Fruit fly (Drosophila melanogaster) Kc167 (cell line): ENCODE results near the gene Cow.

Source experiments
- Myc ChIP-seq: fragments of >200 bp; optimal IDR thresholded peaks from 2 replicates; lab custom pipeline; 2017; ENCODE audit warnings: missing external identifiers
- Sin3A ChIP-seq: fragments of >200 bp; optimal IDR thresholded peaks from 2 replicates; lab custom pipeline; 2018; ENCODE audit warnings: missing external identifiers
- h ChIP-seq: fragments of >200 bp; optimal IDR thresholded peaks from 3 replicates; lab custom pipeline; 2018; ENCODE audit warnings: missing external identifiers
- insv ChIP-seq: fragments of >200 bp; optimal IDR thresholded peaks from 3 replicates; lab custom pipeline; 2018; ENCODE audit warnings: missing external identifiers
- psq ChIP-seq: fragments of >200 bp; optimal IDR thresholded peaks from 2 replicates; lab custom pipeline; 2017; ENCODE audit warnings: missing external identifiers
- ttk ChIP-seq: sonication (Bioruptor generic); optimal IDR thresholded peaks from 2 replicates; lab custom pipeline; 2017; ENCODE audit warnings: missing external identifiers

Gene Cow

dm6 chr3R:23028506-23028905, 84.0 kb downstream of the Cow start:
- TF ChIP-seq ttk (no peak), insv (no peak), Sin3A (lab: Kevin White, UChicago) (no peak), psq (lab: Kevin White, UChicago) (no peak), h (lab: Kevin White, UChicago) (no peak)

DNA sequence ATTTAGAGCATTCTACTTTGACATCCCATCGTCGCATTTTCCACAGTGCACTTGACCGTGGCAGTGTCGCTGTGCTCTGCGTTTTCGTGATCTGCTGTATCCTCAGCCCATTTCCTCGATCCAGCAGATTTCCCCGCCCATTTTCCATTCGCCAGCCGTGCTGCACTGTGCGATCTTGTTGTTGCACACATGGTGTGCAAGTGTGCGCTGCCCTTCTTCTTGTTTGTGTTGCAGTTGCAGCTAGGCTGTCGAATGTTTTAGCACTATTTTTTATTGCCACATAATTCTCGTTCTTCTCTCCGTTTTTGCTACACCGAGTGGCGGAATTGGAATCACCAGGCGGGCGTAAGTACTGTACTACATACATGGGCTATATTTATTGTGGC, 85.1 kb downstream of the Cow start:
- TF ChIP-seq Myc (lab: Kevin White, UChicago) (no peak), Sin3A (lab: Kevin White, UChicago) (no peak), psq (lab: Kevin White, UChicago) (no peak), ttk (no peak), h (lab: Kevin White, UChicago) (no peak), insv (no peak)

DNA sequence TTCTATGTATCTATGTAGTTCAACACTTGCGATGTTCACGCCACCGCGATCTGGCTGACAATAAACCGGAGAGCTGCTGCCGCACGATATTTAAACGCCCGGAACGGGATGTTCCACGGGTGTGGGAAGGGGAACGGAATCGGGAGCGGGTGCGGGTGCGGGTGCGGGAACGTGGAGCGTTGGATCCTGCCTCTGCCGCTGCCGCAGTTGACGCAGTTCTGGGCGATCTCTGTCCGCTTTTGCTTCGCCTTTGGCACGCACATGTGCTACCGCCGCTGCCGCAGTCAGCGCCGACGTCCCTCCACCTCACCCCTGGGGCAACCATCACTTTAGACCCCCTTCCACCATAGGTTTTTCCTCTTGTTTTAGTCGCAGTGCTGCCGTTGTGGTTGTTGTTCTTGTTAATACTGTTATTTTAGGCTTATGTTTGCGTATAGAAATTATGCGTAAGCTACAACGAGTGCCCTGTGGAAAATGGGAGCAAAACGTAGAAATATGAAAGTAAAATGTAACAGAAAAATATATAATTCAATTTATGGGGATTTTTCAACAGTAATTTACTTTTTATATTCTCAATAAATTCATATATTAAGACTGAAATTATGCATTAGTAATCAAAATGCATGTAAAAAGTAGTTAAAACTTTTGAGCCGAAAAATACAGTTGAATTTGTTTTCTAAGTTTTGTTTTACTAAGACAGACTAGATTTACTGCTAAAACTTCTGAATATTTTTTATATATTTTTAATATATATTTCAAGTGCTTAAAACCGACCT, 85.7 kb downstream of the Cow start, which contains the start of gene lmd:
TSS of gene lmd (minus strand) at position 62 of the 776 bp plus-strand sequence.
- TF ChIP-seq Myc (lab: Kevin White, UChicago) = no peak
- TF ChIP-seq ttk = no peak
- TF ChIP-seq psq (lab: Kevin White, UChicago) = no peak
